Worm (Caenorhabditis elegans) whole organism, midembryonic: ENCODE measurements around the gene scl-25.

Source experiments
- cog-1 ChIP-seq: sonication (generic microtip); optimal IDR thresholded peaks from 2 replicates; lab custom pipeline; 2016; ENCODE audit warnings: missing genetic modification characterization, missing compliant biosample characterization
- flt-1 ChIP-seq: fragments of 200-800 bp; sonication (Bioruptor generic); IDR thresholded peaks from 2 replicates; pipeline ENCODE4 v1.3.6; 2022; ENCODE audit warnings: missing genetic modification characterization, missing compliant biosample characterization
- klf-2 ChIP-seq: fragments of 200-800 bp; sonication (Bioruptor generic); conservative IDR thresholded peaks from 2 replicates; pipeline ENCODE4 v1.3.6; 2022; ENCODE audit warnings: missing genetic modification reagents, missing genetic modification characterization, missing compliant biosample characterization
- med-1 ChIP-seq: sonication (generic microtip); optimal IDR thresholded peaks from 2 replicates; lab custom pipeline; 2017; ENCODE audit warnings: missing genetic modification characterization, mild to moderate bottlenecking, missing compliant biosample characterization, antibody characterized with exemption, missing genetic modification reagents; ENCODE audit not compliant: insufficient read depth
- ref-1 ChIP-seq: fragments of 200-800 bp; sonication (Bioruptor generic); conservative IDR thresholded peaks from 2 replicates; pipeline ENCODE4 v1.3.6; 2022; ENCODE audit warnings: missing genetic modification reagents, missing genetic modification characterization, missing compliant biosample characterization
- tab-1 ChIP-seq: fragments of 200-800 bp; sonication (Bioruptor generic); IDR thresholded peaks from 2 replicates; pipeline ENCODE4 v1.3.6; 2022; ENCODE audit warnings: missing genetic modification characterization, missing compliant biosample characterization
- ztf-23 ChIP-seq: fragments of 200-800 bp; sonication (Bioruptor generic); IDR thresholded peaks from 2 replicates; pipeline ENCODE4 v1.3.6; 2022; ENCODE audit warnings: missing genetic modification reagents, missing genetic modification characterization, missing compliant biosample characterization
- ztf-29 ChIP-seq: fragments of 200-800 bp; sonication (Bioruptor generic); IDR thresholded peaks from 2 replicates; pipeline ENCODE4 v1.3.6; 2022; ENCODE audit warnings: missing genetic modification reagents, missing genetic modification characterization, missing compliant biosample characterization

ce11 chrV:17220345-17220744 is 5.1 kb upstream of the scl-25 start, which contains the start of gene srh-109:
- TF ChIP-seq flt-1 (GFP tag; lab: Robert Waterston, UW) (no peak), tab-1 (GFP tag; lab: Robert Waterston, UW) (no peak), klf-2 (GFP tag; lab: Robert Waterston, UW) (no peak), ztf-29 (GFP tag; lab: Robert Waterston, UW) (no peak), ref-1 (GFP tag; lab: Robert Waterston, UW) (no peak), med-1 (GFP tag; lab: Kevin White, UChicago) (no peak), ztf-23 (GFP tag; lab: Robert Waterston, UW) (no peak), cog-1 (tag; lab: Kevin White, UChicago) (no peak)
